Worm (Caenorhabditis elegans) whole organism, young adult: ENCODE measurements around the gene F52G3.8.

Experiments used
- B0261.1 ChIP-seq: sonication (generic microtip); optimal IDR thresholded peaks from 2 replicates; lab custom pipeline; 2016; ENCODE audit warnings: mild to moderate bottlenecking, missing genetic modification characterization, moderate library complexity, missing compliant biosample characterization
- C17E4.6 ChIP-seq: fragments of 200-800 bp; sonication (Bioruptor generic); IDR thresholded peaks from 2 replicates; pipeline ENCODE4 v1.3.6; 2022; ENCODE audit warnings: missing genetic modification reagents, missing genetic modification characterization, missing compliant biosample characterization
- F23B12.7 ChIP-seq: sonication (generic microtip); optimal IDR thresholded peaks from 2 replicates; lab custom pipeline; 2017; ENCODE audit warnings: missing genetic modification characterization, mild to moderate bottlenecking, missing compliant biosample characterization, antibody characterized with exemption, moderate library complexity; ENCODE audit not compliant: insufficient read depth
- F49E8.2 ChIP-seq: sonication (generic microtip); optimal IDR thresholded peaks from 3 replicates; lab custom pipeline; 2017; ENCODE audit warnings: missing genetic modification characterization, mild to moderate bottlenecking, missing compliant biosample characterization, antibody characterized with exemption, moderate library complexity; ENCODE audit not compliant: insufficient read depth
- F52B5.7 ChIP-seq: sonication (generic microtip); optimal IDR thresholded peaks from 2 replicates; lab custom pipeline; 2016; ENCODE audit warnings: mild to moderate bottlenecking, missing genetic modification characterization, missing compliant biosample characterization
- F57C9.4 ChIP-seq: sonication (generic microtip); optimal IDR thresholded peaks from 2 replicates; lab custom pipeline; 2017; ENCODE audit warnings: mild to moderate bottlenecking, missing genetic modification characterization, missing compliant biosample characterization
- K11D2.4 ChIP-seq: fragments of 200-800 bp; sonication (Bioruptor generic); IDR thresholded peaks from 2 replicates; pipeline ENCODE4 v1.3.6; 2022; ENCODE audit warnings: missing genetic modification reagents, missing genetic modification characterization, missing compliant biosample characterization
- K12H6.12 ChIP-seq: fragments of 200-800 bp; sonication (Bioruptor generic); optimal IDR thresholded peaks from 2 replicates; lab custom pipeline; 2018; ENCODE audit warnings: mild to moderate bottlenecking, missing genetic modification characterization, missing compliant biosample characterization
- T07F8.4 ChIP-seq: sonication (generic microtip); optimal IDR thresholded peaks from 2 replicates; lab custom pipeline; 2016; ENCODE audit warnings: mild to moderate bottlenecking, missing genetic modification characterization, moderate library complexity, missing compliant biosample characterization
- Y53F4B.3 ChIP-seq: fragments of 200-800 bp; sonication (Bioruptor generic); IDR thresholded peaks from 2 replicates; pipeline ENCODE4 v1.3.6; 2022; ENCODE audit warnings: missing genetic modification reagents, missing genetic modification characterization, missing compliant biosample characterization
- Y53G8AR.9 ChIP-seq: fragments of 200-800 bp; sonication (Bioruptor generic); conservative IDR thresholded peaks from 2 replicates; pipeline ENCODE4 v1.3.6; 2022; ENCODE audit warnings: missing genetic modification reagents, missing genetic modification characterization, missing compliant biosample characterization
- Y67H2A.10 ChIP-seq: fragments of 200-800 bp; sonication (Bioruptor generic); conservative IDR thresholded peaks from 2 replicates; pipeline ENCODE4 v1.3.6; 2022; ENCODE audit warnings: missing genetic modification reagents, missing genetic modification characterization, missing compliant biosample characterization
- ZK185.1 ChIP-seq: sonication (generic microtip); optimal IDR thresholded peaks from 2 replicates; lab custom pipeline; 2016; ENCODE audit warnings: mild to moderate bottlenecking, missing genetic modification characterization, missing compliant biosample characterization; ENCODE audit not compliant: poor library complexity, severe bottlenecking
- akir-1 ChIP-seq: fragments of 200-800 bp; sonication (Bioruptor generic); optimal IDR thresholded peaks from 2 replicates; lab custom pipeline; 2018; ENCODE audit warnings: mild to moderate bottlenecking, missing genetic modification characterization, moderate library complexity, missing compliant biosample characterization
- ama-1 ChIP-seq, 3 experiments: fragments of 150-350 bp in 1 of 3; sonication (generic microtip) in 2 of 3; optimal IDR thresholded peaks; 2 replicates each; lab custom pipeline; 2014 to 2018; ENCODE audit warnings: missing biosample characterization in 2 of 3, missing genetic modification characterization in 2 of 3, missing genetic modification reagents in 2 of 3
- athp-1 ChIP-seq: sonication (generic microtip); optimal IDR thresholded peaks from 2 replicates; lab custom pipeline; 2017; ENCODE audit warnings: mild to moderate bottlenecking, missing genetic modification characterization, missing compliant biosample characterization
- bed-1 ChIP-seq: fragments of 200-800 bp; sonication (Bioruptor generic); IDR thresholded peaks from 2 replicates; pipeline ENCODE4 v1.3.6; 2022; ENCODE audit warnings: missing genetic modification reagents, missing genetic modification characterization, missing compliant biosample characterization
- cebp-1 ChIP-seq, 2 experiments: fragments of 200-800 bp in 1 of 2; sonication (Bioruptor generic) in 1 of 2; sonication (generic microtip) in 1 of 2; IDR thresholded peaks in 1 of 2; optimal IDR thresholded peaks in 1 of 2; 2 replicates each; pipeline versions ENCODE4 v1.3.6 to Lab custom; 2017 to 2022; ENCODE audit warnings: missing compliant biosample characterization in 2 of 2, missing genetic modification characterization in 2 of 2, mild to moderate bottlenecking in 1 of 2, missing genetic modification reagents in 1 of 2, moderate library complexity in 1 of 2
- ceh-27 ChIP-seq: fragments of 200-800 bp; sonication (Bioruptor generic); optimal IDR thresholded peaks from 2 replicates; lab custom pipeline; 2018; ENCODE audit warnings: mild to moderate bottlenecking, missing genetic modification characterization, moderate library complexity, missing compliant biosample characterization
- ceh-58 ChIP-seq: fragments of 200-800 bp; sonication (Bioruptor generic); IDR thresholded peaks from 2 replicates; pipeline ENCODE4 v1.3.6; 2022; ENCODE audit warnings: missing genetic modification characterization, missing compliant biosample characterization
- ceh-91 ChIP-seq: fragments of 200-800 bp; sonication (Bioruptor generic); IDR thresholded peaks from 2 replicates; pipeline ENCODE4 v1.3.6; 2022; ENCODE audit warnings: missing genetic modification reagents, missing genetic modification characterization, missing compliant biosample characterization
- chd-7 ChIP-seq: sonication (generic microtip); optimal IDR thresholded peaks from 2 replicates; lab custom pipeline; 2016; ENCODE audit warnings: mild to moderate bottlenecking, missing genetic modification characterization, moderate library complexity, missing compliant biosample characterization
- die-1 ChIP-seq: sonication (generic microtip); optimal IDR thresholded peaks from 2 replicates; lab custom pipeline; 2016; ENCODE audit warnings: missing genotype, mild to moderate bottlenecking, missing genetic modification characterization, missing compliant biosample characterization
- egl-44 ChIP-seq: fragments of 200-800 bp; sonication (Bioruptor generic); IDR thresholded peaks from 2 replicates; pipeline ENCODE4 v1.3.6; 2022; ENCODE audit warnings: missing genetic modification reagents, missing genetic modification characterization, missing compliant biosample characterization
- fkh-3 ChIP-seq: sonication (generic microtip); optimal IDR thresholded peaks from 2 replicates; lab custom pipeline; 2016; ENCODE audit warnings: mild to moderate bottlenecking, missing genetic modification characterization, missing compliant biosample characterization
- hlh-12 ChIP-seq: sonication (generic microtip); optimal IDR thresholded peaks from 2 replicates; lab custom pipeline; 2016; ENCODE audit warnings: missing genetic modification characterization, missing compliant biosample characterization
- hrde-1 ChIP-seq: sonication (generic microtip); optimal IDR thresholded peaks from 2 replicates; lab custom pipeline; 2016; ENCODE audit warnings: missing genetic modification characterization, mild to moderate bottlenecking, missing compliant biosample characterization, moderate library complexity, missing genotype, missing genetic modification reagents, borderline replicate concordance
- hsf-1 ChIP-seq: fragments of 200-800 bp; sonication (Bioruptor generic); IDR thresholded peaks from 2 replicates; pipeline ENCODE4 v1.3.6; 2022; ENCODE audit warnings: missing genetic modification reagents, missing genetic modification characterization, missing compliant biosample characterization
- let-526 ChIP-seq: fragments of 200-800 bp; sonication (Bioruptor generic); IDR thresholded peaks from 2 replicates; pipeline ENCODE4 v1.3.6; 2022; ENCODE audit warnings: missing genetic modification reagents, missing genetic modification characterization, missing compliant biosample characterization
- let-607 ChIP-seq, 2 experiments: fragments of 200-800 bp in 1 of 2; sonication (Bioruptor generic) in 1 of 2; sonication (generic microtip) in 1 of 2; optimal IDR thresholded peaks; 2 replicates each; lab custom pipeline; 2016 to 2018; ENCODE audit warnings: mild to moderate bottlenecking in 2 of 2, missing compliant biosample characterization in 2 of 2, missing genetic modification characterization in 2 of 2, moderate library complexity in 2 of 2, missing genotype in 1 of 2
- lin-54 ChIP-seq: fragments of 200-800 bp; sonication (Bioruptor generic); optimal IDR thresholded peaks from 2 replicates; lab custom pipeline; 2018; ENCODE audit warnings: mild to moderate bottlenecking, missing genetic modification characterization, missing compliant biosample characterization
- lir-1 ChIP-seq: fragments of 200-800 bp; sonication (Bioruptor generic); conservative IDR thresholded peaks from 2 replicates; pipeline ENCODE4 v1.3.6; 2022; ENCODE audit warnings: missing genetic modification reagents, missing genetic modification characterization, missing compliant biosample characterization
- madf-3 ChIP-seq: fragments of 200-800 bp; sonication (Bioruptor generic); IDR thresholded peaks from 2 replicates; pipeline ENCODE4 v1.3.6; 2022; ENCODE audit warnings: missing genetic modification reagents, missing genetic modification characterization, missing compliant biosample characterization
- mel-28 ChIP-seq: sonication (generic microtip); optimal IDR thresholded peaks from 2 replicates; lab custom pipeline; 2016; ENCODE audit warnings: borderline replicate concordance, mild to moderate bottlenecking, missing genetic modification characterization, missing compliant biosample characterization
- mxl-1 ChIP-seq: sonication (generic microtip); optimal IDR thresholded peaks from 2 replicates; lab custom pipeline; 2016; ENCODE audit warnings: missing genetic modification characterization, missing compliant biosample characterization
- nfya-1 ChIP-seq: sonication (generic microtip); optimal IDR thresholded peaks from 2 replicates; lab custom pipeline; 2017; ENCODE audit warnings: antibody characterized with exemption, missing compliant biosample characterization, missing genetic modification characterization, borderline replicate concordance; ENCODE audit not compliant: insufficient read depth
- nfya-2 ChIP-seq: fragments of 200-800 bp; sonication (Bioruptor generic); IDR thresholded peaks from 2 replicates; pipeline ENCODE4 v1.3.6; 2022; ENCODE audit warnings: missing genetic modification reagents, missing genetic modification characterization, missing compliant biosample characterization
- nhr-120 ChIP-seq: fragments of 200-800 bp; sonication (Bioruptor generic); IDR thresholded peaks from 2 replicates; pipeline ENCODE4 v1.3.6; 2022; ENCODE audit warnings: missing genetic modification characterization, missing compliant biosample characterization
- nhr-179 ChIP-seq: sonication (generic microtip); optimal IDR thresholded peaks from 2 replicates; lab custom pipeline; 2016; ENCODE audit warnings: mild to moderate bottlenecking, missing genetic modification characterization, missing compliant biosample characterization
- pha-4 ChIP-seq: fragments of 150-350 bp; sonication (generic microtip); optimal IDR thresholded peaks from 2 replicates; lab custom pipeline; 2014; ENCODE audit warnings: missing biosample characterization, missing genetic modification reagents, missing genetic modification characterization
- sdz-38 ChIP-seq: sonication (generic microtip); optimal IDR thresholded peaks from 2 replicates; lab custom pipeline; 2016; ENCODE audit warnings: missing genotype, missing genetic modification characterization, missing compliant biosample characterization
- snpc-4 ChIP-seq, 5 experiments: fragments of 150-350 bp in 1 of 5; sonication (generic microtip) in 4 of 5; optimal IDR thresholded peaks; 2 replicates each; lab custom pipeline; 2014 to 2018; ENCODE audit warnings: missing genetic modification characterization in 5 of 5, missing biosample characterization in 3 of 5, antibody characterized with exemption in 2 of 5, mild to moderate bottlenecking in 2 of 5, missing compliant biosample characterization in 2 of 5, missing genotype in 2 of 5, moderate library complexity in 2 of 5, missing genetic modification reagents in 1 of 5
- somi-1 ChIP-seq: fragments of 200-800 bp; sonication (Bioruptor generic); optimal IDR thresholded peaks from 2 replicates; lab custom pipeline; 2018; ENCODE audit warnings: mild to moderate bottlenecking, missing genetic modification characterization, missing compliant biosample characterization
- zfh-2 ChIP-seq: fragments of 200-800 bp; sonication (Bioruptor generic); conservative IDR thresholded peaks from 2 replicates; pipeline ENCODE4 v1.3.6; 2022; ENCODE audit warnings: missing genetic modification reagents, missing genetic modification characterization, missing compliant biosample characterization
- ztf-26 ChIP-seq: sonication (generic microtip); optimal IDR thresholded peaks from 2 replicates; lab custom pipeline; 2017; ENCODE audit warnings: missing genetic modification characterization, missing compliant biosample characterization
- ztf-6 ChIP-seq: fragments of 200-800 bp; sonication (Bioruptor generic); IDR thresholded peaks from 2 replicates; pipeline ENCODE4 v1.3.6; 2022; ENCODE audit warnings: missing genetic modification reagents, missing genetic modification characterization, missing compliant biosample characterization

F52G3.8 gene

DNA sequence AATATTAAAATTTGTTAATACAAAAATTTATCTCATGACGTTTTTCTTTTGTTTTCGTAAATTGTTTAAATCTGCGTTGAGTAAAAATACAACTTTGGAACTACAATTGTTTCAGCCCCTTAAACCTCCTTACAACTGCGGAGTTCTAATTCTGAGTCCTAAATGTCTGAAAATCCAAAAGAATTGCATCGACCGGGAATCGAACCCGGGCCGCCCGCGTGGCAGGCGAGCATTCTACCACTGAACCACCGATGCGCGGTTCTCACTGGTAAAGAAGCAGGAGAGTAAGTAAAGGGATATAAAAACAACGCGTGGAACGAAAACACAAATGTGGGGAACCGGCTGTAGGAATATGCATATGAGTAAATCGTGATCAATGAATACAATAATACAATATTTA is 24.7 kb downstream of the F52G3.8 start:
- TF ChIP-seq Y53F4B.3: no peak
- TF ChIP-seq athp-1 (tag; lab: Kevin White, UChicago): peak; percentile 51
- no peak for TF ChIP-seq ceh-58 (GFP tag; lab: Robert Waterston, UW)
- no peak for TF ChIP-seq Y67H2A.10 (GFP tag; lab: Robert Waterston, UW)
- TF ChIP-seq mel-28 (tag; lab: Kevin White, UChicago): no peak
- TF ChIP-seq sdz-38: peak; percentile 56
- TF ChIP-seq K11D2.4 (GFP tag; lab: Robert Waterston, UW): no peak
- no peak for TF ChIP-seq fkh-3 (tag; lab: Kevin White, UChicago)
- TF ChIP-seq let-607 (tag; optimal IDR thresholded peaks at IDR 0.05; lab: Kevin White, UChicago): peak; percentile 15 to 49
- TF ChIP-seq T07F8.4 (tag; lab: Kevin White, UChicago): peak; percentile 33
- TF ChIP-seq cebp-1 (GFP tag; IDR thresholded peaks at IDR 0.05; lab: Robert Waterston, UW): 0 out of 2 replicates have a peak, but pooled peaks have one; percentile 34
- no peak for TF ChIP-seq cebp-1 (tag; optimal IDR thresholded peaks at IDR 0.05; lab: Kevin White, UChicago)
- TF ChIP-seq nfya-1 (tag; lab: Kevin White, UChicago): no peak
- TF ChIP-seq lin-54: no peak
- peak; percentile 43 for TF ChIP-seq ZK185.1 (tag; lab: Kevin White, UChicago)
- peak; percentile 59 for TF ChIP-seq F23B12.7 (tag; lab: Kevin White, UChicago)
- no peak for TF ChIP-seq zfh-2 (GFP tag; lab: Robert Waterston, UW)
- TF ChIP-seq F52B5.7 (tag; lab: Kevin White, UChicago): peak; percentile 57
- peak; percentile 74 for TF ChIP-seq madf-3 (GFP tag; lab: Robert Waterston, UW)
- TF ChIP-seq Y53G8AR.9: no peak
- TF ChIP-seq nfya-2 (GFP tag; lab: Robert Waterston, UW): no peak
- peak; percentile 49 for TF ChIP-seq K12H6.12 (tag; lab: Kevin White, UChicago)
- TF ChIP-seq bed-1 (GFP tag; lab: Robert Waterston, UW): no peak
- 0 out of 2 replicates have a peak, but pooled peaks have one; percentile 28 for TF ChIP-seq lir-1 (GFP tag; lab: Robert Waterston, UW)
- peak; percentile 45 for TF ChIP-seq ceh-27 (GFP tag; lab: Kevin White, UChicago)
- peak; percentile 16 for TF ChIP-seq somi-1
- no peak for TF ChIP-seq ztf-26 (tag; lab: Kevin White, UChicago)
- peak; percentile 18 for TF ChIP-seq nhr-179 (tag; lab: Kevin White, UChicago)
- no peak for TF ChIP-seq nhr-120 (GFP tag; lab: Robert Waterston, UW)
- no peak for TF ChIP-seq ztf-6 (GFP tag; lab: Robert Waterston, UW)
- no peak for TF ChIP-seq egl-44 (GFP tag; lab: Robert Waterston, UW)
- TF ChIP-seq hsf-1: peak; percentile 46
- TF ChIP-seq hlh-12 (tag; lab: Kevin White, UChicago): peak; percentile 47
- no peak for TF ChIP-seq C17E4.6 (GFP tag; lab: Robert Waterston, UW)
- TF ChIP-seq F57C9.4: no peak
- no peak for TF ChIP-seq F49E8.2 (tag; lab: Kevin White, UChicago)
- no peak for TF ChIP-seq snpc-4 (GFP tag; optimal IDR thresholded peaks at IDR 0.05; lab: Kevin White, UChicago)
- TF ChIP-seq snpc-4 (tag; optimal IDR thresholded peaks at IDR 0.05; lab: Kevin White, UChicago): peak in 3 of 4 experiments; percentile 40 to 76 (median 70)
- 0 out of 2 replicates have a peak, but pooled peaks have one; percentile 8 for TF ChIP-seq let-526 (GFP tag; lab: Robert Waterston, UW)
- peak; percentile 28 for TF ChIP-seq mxl-1 (tag; lab: Kevin White, UChicago)
- TF ChIP-seq ceh-91 (GFP tag; lab: Robert Waterston, UW): no peak
- no peak for TF ChIP-seq pha-4
- peak; percentile 79 for TF ChIP-seq B0261.1 (tag; lab: Kevin White, UChicago)
- TF ChIP-seq ama-1 (optimal IDR thresholded peaks at IDR 0.05; lab: Kevin White, UChicago): no peak
- TF ChIP-seq ama-1 (GFP tag; optimal IDR thresholded peaks at IDR 0.05; lab: Kevin White, UChicago): no peak
- TF ChIP-seq akir-1 (GFP tag; lab: Kevin White, UChicago): no peak
- TF ChIP-seq chd-7: peak; percentile 5
- peak; percentile 79 for TF ChIP-seq die-1
- no peak for TF ChIP-seq hrde-1 (tag; lab: Kevin White, UChicago)
